Worm (Caenorhabditis elegans) whole organism, midembryonic: Measurements from ENCODE around the gene M04B2.4.

Experiments used
- T22C8.4 ChIP-seq: fragments of 200-800 bp; sonication (Bioruptor generic); IDR thresholded peaks from 2 replicates; pipeline ENCODE4 v1.3.6; 2022; ENCODE audit warnings: missing genetic modification characterization, missing compliant biosample characterization
- cog-1 ChIP-seq: sonication (generic microtip); optimal IDR thresholded peaks from 2 replicates; lab custom pipeline; 2016; ENCODE audit warnings: missing genetic modification characterization, missing compliant biosample characterization
- flt-1 ChIP-seq: fragments of 200-800 bp; sonication (Bioruptor generic); IDR thresholded peaks from 2 replicates; pipeline ENCODE4 v1.3.6; 2022; ENCODE audit warnings: missing genetic modification characterization, missing compliant biosample characterization
- klf-2 ChIP-seq: fragments of 200-800 bp; sonication (Bioruptor generic); conservative IDR thresholded peaks from 2 replicates; pipeline ENCODE4 v1.3.6; 2022; ENCODE audit warnings: missing genetic modification reagents, missing genetic modification characterization, missing compliant biosample characterization
- med-1 ChIP-seq: sonication (generic microtip); optimal IDR thresholded peaks from 2 replicates; lab custom pipeline; 2017; ENCODE audit warnings: missing genetic modification characterization, mild to moderate bottlenecking, missing compliant biosample characterization, antibody characterized with exemption, missing genetic modification reagents; ENCODE audit not compliant: insufficient read depth
- ref-1 ChIP-seq: fragments of 200-800 bp; sonication (Bioruptor generic); conservative IDR thresholded peaks from 2 replicates; pipeline ENCODE4 v1.3.6; 2022; ENCODE audit warnings: missing genetic modification reagents, missing genetic modification characterization, missing compliant biosample characterization
- tab-1 ChIP-seq: fragments of 200-800 bp; sonication (Bioruptor generic); IDR thresholded peaks from 2 replicates; pipeline ENCODE4 v1.3.6; 2022; ENCODE audit warnings: missing genetic modification characterization, missing compliant biosample characterization
- ztf-23 ChIP-seq: fragments of 200-800 bp; sonication (Bioruptor generic); IDR thresholded peaks from 2 replicates; pipeline ENCODE4 v1.3.6; 2022; ENCODE audit warnings: missing genetic modification reagents, missing genetic modification characterization, missing compliant biosample characterization
- ztf-29 ChIP-seq: fragments of 200-800 bp; sonication (Bioruptor generic); IDR thresholded peaks from 2 replicates; pipeline ENCODE4 v1.3.6; 2022; ENCODE audit warnings: missing genetic modification reagents, missing genetic modification characterization, missing compliant biosample characterization

Gene M04B2.4

ce11 chrIV:11548671-11549070, 27.8 kb upstream of the M04B2.4 start, which contains the start of gene M04B2.7:
M04B2.7 (minus strand) TSS chrIV:11548771.
- TF ChIP-seq klf-2 (GFP tag; lab: Robert Waterston, UW) (no peak), med-1 (no peak), tab-1 (no peak), ztf-23 (GFP tag; lab: Robert Waterston, UW) (no peak), T22C8.4 (GFP tag; lab: Robert Waterston, UW) (no peak), cog-1 (tag; lab: Kevin White, UChicago) (no peak), ztf-29 (GFP tag; lab: Robert Waterston, UW) (no peak), ref-1 (GFP tag; lab: Robert Waterston, UW) (no peak), flt-1 (no peak)

ce11 chrIV:11527752-11528151, 6.9 kb upstream of the M04B2.4 start, which contains the start of gene M04B2.2:
M04B2.2 (plus strand) TSS chrIV:11528052.
- TF ChIP-seq ztf-29 (GFP tag; lab: Robert Waterston, UW) (no peak), ztf-23 (GFP tag; lab: Robert Waterston, UW) (no peak), klf-2 (GFP tag; lab: Robert Waterston, UW) (no peak), ref-1 (GFP tag; lab: Robert Waterston, UW) (no peak), tab-1 (no peak), med-1 (no peak)

ce11 chrIV:11526189-11526588, 5.4 kb upstream of the M04B2.4 start:
- TF ChIP-seq ztf-29 (GFP tag; lab: Robert Waterston, UW) (no peak), med-1 (no peak), T22C8.4 (GFP tag; lab: Robert Waterston, UW) (no peak), flt-1 (no peak), klf-2 (GFP tag; lab: Robert Waterston, UW) (no peak), ztf-23 (GFP tag; lab: Robert Waterston, UW) (no peak), cog-1 (tag; lab: Kevin White, UChicago) (no peak), tab-1 (no peak), ref-1 (GFP tag; lab: Robert Waterston, UW) (no peak)

- TF ChIP-seq ztf-29 (GFP tag; lab: Robert Waterston, UW) (peak; percentile 11; the same call in 1 of the 2 replicates), ztf-23 (GFP tag; lab: Robert Waterston, UW) (no peak), ref-1 (GFP tag; lab: Robert Waterston, UW) (no peak), flt-1 (peak; percentile 64; the same call in 1 of the 2 replicates), klf-2 (GFP tag; lab: Robert Waterston, UW) (0 out of 2 replicates have a peak, but pooled peaks have one; percentile 32), med-1 (no peak), tab-1 (no peak), T22C8.4 (GFP tag; lab: Robert Waterston, UW) (no peak), cog-1 (tag; lab: Kevin White, UChicago) (peak; percentile 31)
Measured at ce11 chrIV:11524241-11524692, 3.4 kb upstream of the M04B2.4 start, which contains the start of gene mep-1. mep-1 (plus strand) TSS chrIV:11524642.

ce11 chrIV:11523685-11524084, 2.9 kb upstream of the M04B2.4 start:
- TF ChIP-seq ref-1 (GFP tag; lab: Robert Waterston, UW), result no peak
- TF ChIP-seq klf-2 (GFP tag; lab: Robert Waterston, UW), result no peak
- TF ChIP-seq ztf-23 (GFP tag; lab: Robert Waterston, UW), result no peak
- no peak for TF ChIP-seq tab-1
- TF ChIP-seq T22C8.4 (GFP tag; lab: Robert Waterston, UW), result no peak
- TF ChIP-seq med-1, result no peak
- TF ChIP-seq ztf-29 (GFP tag; lab: Robert Waterston, UW), result no peak
- no peak for TF ChIP-seq flt-1
- TF ChIP-seq cog-1 (tag; lab: Kevin White, UChicago), result no peak

- TF ChIP-seq ztf-23 (GFP tag; lab: Robert Waterston, UW) (0 out of 2 replicates have a peak, but pooled peaks have one; percentile 31), cog-1 (tag; lab: Kevin White, UChicago) (no peak), med-1 (no peak), ztf-29 (GFP tag; lab: Robert Waterston, UW) (no peak), klf-2 (GFP tag; lab: Robert Waterston, UW) (no peak)
Measured at ce11 chrIV:11522225-11522952, 1.6 kb upstream of the M04B2.4 start.

ce11 chrIV:11510664-11511063, 10.2 kb downstream of the M04B2.4 start, which contains the start of gene M04B2.6:
M04B2.6 (minus strand) TSS chrIV:11510764.
- TF ChIP-seq T22C8.4 (GFP tag; lab: Robert Waterston, UW) (no peak), klf-2 (GFP tag; lab: Robert Waterston, UW) (no peak), flt-1 (no peak), ztf-29 (GFP tag; lab: Robert Waterston, UW) (no peak), ref-1 (GFP tag; lab: Robert Waterston, UW) (no peak), tab-1 (no peak), med-1 (no peak), ztf-23 (GFP tag; lab: Robert Waterston, UW) (no peak), cog-1 (tag; lab: Kevin White, UChicago) (no peak)

- no peak for TF ChIP-seq ztf-29 (GFP tag; lab: Robert Waterston, UW)
- no peak for TF ChIP-seq T22C8.4 (GFP tag; lab: Robert Waterston, UW)
- TF ChIP-seq flt-1, result no peak
- no peak for TF ChIP-seq ref-1 (GFP tag; lab: Robert Waterston, UW)
- TF ChIP-seq cog-1 (tag; lab: Kevin White, UChicago), result no peak
- no peak for TF ChIP-seq klf-2 (GFP tag; lab: Robert Waterston, UW)
- TF ChIP-seq ztf-23 (GFP tag; lab: Robert Waterston, UW), result no peak
- TF ChIP-seq tab-1, result no peak
- TF ChIP-seq med-1, result no peak
Measured at ce11 chrIV:11504416-11504815, 16.4 kb downstream of the M04B2.4 start, which contains the start of gene twk-25. twk-25 (plus strand) TSS chrIV:11504716.

- TF ChIP-seq klf-2 (GFP tag; lab: Robert Waterston, UW), result no peak
- no peak for TF ChIP-seq med-1
- no peak for TF ChIP-seq tab-1
- TF ChIP-seq ref-1 (GFP tag; lab: Robert Waterston, UW), result no peak
- TF ChIP-seq T22C8.4 (GFP tag; lab: Robert Waterston, UW), result no peak
- TF ChIP-seq ztf-23 (GFP tag; lab: Robert Waterston, UW), result no peak
- TF ChIP-seq ztf-29 (GFP tag; lab: Robert Waterston, UW), result no peak
- no peak for TF ChIP-seq cog-1 (tag; lab: Kevin White, UChicago)
- no peak for TF ChIP-seq flt-1
Measured at ce11 chrIV:11503654-11504053, 17.2 kb downstream of the M04B2.4 start.
